Worm (Caenorhabditis elegans) whole organism, L2 larva: ENCODE results near the gene cyp-13A1.

Source experiments
- F13H6.1 ChIP-seq: sonication (generic microtip); optimal IDR thresholded peaks from 2 replicates; lab custom pipeline; 2016; ENCODE audit warnings: missing genetic modification characterization, missing compliant biosample characterization
- R02D3.7 ChIP-seq: fragments of 150-350 bp; optimal IDR thresholded peaks from 2 replicates; lab custom pipeline; 2014; ENCODE audit warnings: missing biosample characterization, missing genetic modification characterization
- ZK546.5 ChIP-seq: sonication (generic microtip); optimal IDR thresholded peaks from 2 replicates; lab custom pipeline; 2017; ENCODE audit warnings: missing biosample characterization, missing genetic modification characterization
- ama-1 ChIP-seq: fragments of 150-350 bp; optimal IDR thresholded peaks from 2 replicates; lab custom pipeline; 2018; ENCODE audit warnings: inconsistent platforms
- ceh-16 ChIP-seq: fragments of 150-350 bp; optimal IDR thresholded peaks from 2 replicates; lab custom pipeline; 2014; ENCODE audit warnings: missing biosample characterization, missing genetic modification characterization
- ceh-82 ChIP-seq: fragments of 150-350 bp; optimal IDR thresholded peaks from 2 replicates; lab custom pipeline; 2014; ENCODE audit warnings: missing biosample characterization, missing genetic modification characterization
- crh-2 ChIP-seq: sonication (generic microtip); optimal IDR thresholded peaks from 2 replicates; lab custom pipeline; 2017; ENCODE audit warnings: missing biosample characterization, missing genetic modification characterization
- dmd-4 ChIP-seq: sonication (generic microtip); optimal IDR thresholded peaks from 2 replicates; lab custom pipeline; 2017; ENCODE audit warnings: missing biosample characterization, missing genetic modification characterization
- elt-1 ChIP-seq: fragments of 150-350 bp; optimal IDR thresholded peaks from 2 replicates; lab custom pipeline; 2014; ENCODE audit warnings: missing biosample characterization, missing genetic modification characterization
- elt-3 ChIP-seq: sonication (generic microtip); optimal IDR thresholded peaks from 2 replicates; lab custom pipeline; 2017; ENCODE audit warnings: missing biosample characterization, missing genetic modification characterization
- fos-1 ChIP-seq: fragments of 150-350 bp; optimal IDR thresholded peaks from 2 replicates; lab custom pipeline; 2014; ENCODE audit warnings: missing biosample characterization, missing genetic modification characterization
- gmeb-1 ChIP-seq: fragments of 150-350 bp; optimal IDR thresholded peaks from 2 replicates; lab custom pipeline; 2014; ENCODE audit warnings: missing biosample characterization, missing genetic modification characterization
- lin-11 ChIP-seq: fragments of 150-350 bp; sonication (generic microtip); optimal IDR thresholded peaks from 2 replicates; lab custom pipeline; 2014; ENCODE audit warnings: missing biosample characterization, missing genetic modification characterization, inconsistent platforms, mixed read lengths
- lin-13 ChIP-seq: fragments of 150-350 bp; optimal IDR thresholded peaks from 2 replicates; lab custom pipeline; 2014; ENCODE audit warnings: missing biosample characterization, missing genetic modification reagents, missing genetic modification characterization
- lsy-2 ChIP-seq, 2 experiments: fragments of 150-350 bp in 1 of 2; sonication (generic microtip) in 1 of 2; optimal IDR thresholded peaks; 2 replicates each; lab custom pipeline; 2014 to 2017; ENCODE audit warnings: missing biosample characterization in 2 of 2, missing genetic modification characterization in 2 of 2
- mbf-1 ChIP-seq: sonication (generic microtip); optimal IDR thresholded peaks from 2 replicates; lab custom pipeline; 2017; ENCODE audit warnings: missing biosample characterization, missing genetic modification characterization
- nhr-10 ChIP-seq: sonication (generic microtip); optimal IDR thresholded peaks from 2 replicates; lab custom pipeline; 2017; ENCODE audit warnings: missing biosample characterization, missing genetic modification characterization
- nhr-12 ChIP-seq: fragments of 150-350 bp; optimal IDR thresholded peaks from 2 replicates; lab custom pipeline; 2014; ENCODE audit warnings: missing biosample characterization, missing genetic modification characterization
- nhr-129 ChIP-seq: fragments of 150-350 bp; optimal IDR thresholded peaks from 2 replicates; lab custom pipeline; 2014; ENCODE audit warnings: missing biosample characterization, missing genetic modification characterization
- nhr-21 ChIP-seq: fragments of 150-350 bp; optimal IDR thresholded peaks from 2 replicates; lab custom pipeline; 2014; ENCODE audit warnings: missing biosample characterization, missing genetic modification characterization
- nhr-25 ChIP-seq: fragments of 150-350 bp; sonication (generic microtip); optimal IDR thresholded peaks from 3 replicates; lab custom pipeline; 2014; ENCODE audit warnings: missing biosample characterization, missing genetic modification characterization
- nhr-77 ChIP-seq: fragments of 150-350 bp; optimal IDR thresholded peaks from 2 replicates; lab custom pipeline; 2014; ENCODE audit warnings: missing biosample characterization, missing genetic modification characterization
- peb-1 ChIP-seq: fragments of 150-350 bp; optimal IDR thresholded peaks from 2 replicates; lab custom pipeline; 2014; ENCODE audit warnings: missing biosample characterization, missing genetic modification characterization
- sem-4 ChIP-seq: fragments of 150-350 bp; optimal IDR thresholded peaks from 2 replicates; lab custom pipeline; 2014; ENCODE audit warnings: missing biosample characterization, missing genetic modification reagents, missing genetic modification characterization
- skn-1 ChIP-seq: sonication (generic microtip); optimal IDR thresholded peaks from 2 replicates; lab custom pipeline; 2017; ENCODE audit warnings: missing biosample characterization, missing genetic modification characterization
- sma-3 ChIP-seq: sonication (generic microtip); optimal IDR thresholded peaks from 2 replicates; lab custom pipeline; 2016; ENCODE audit warnings: missing genetic modification reagents, missing genetic modification characterization, missing compliant biosample characterization
- sma-9 ChIP-seq, 2 experiments: fragments of 150-350 bp in 1 of 2; sonication (generic microtip) in 1 of 2; optimal IDR thresholded peaks; 2 replicates each; lab custom pipeline; 2014 to 2016; ENCODE audit warnings: missing genetic modification characterization in 2 of 2, mild to moderate bottlenecking in 1 of 2, missing biosample characterization in 1 of 2, missing compliant biosample characterization in 1 of 2, missing genetic modification reagents in 1 of 2, moderate library complexity in 1 of 2
- snpc-4 ChIP-seq: fragments of 150-350 bp; optimal IDR thresholded peaks from 2 replicates; lab custom pipeline; 2014; ENCODE audit warnings: missing biosample characterization, missing genetic modification characterization
- unc-39 ChIP-seq: fragments of 150-350 bp; optimal IDR thresholded peaks from 2 replicates; lab custom pipeline; 2014; ENCODE audit warnings: missing biosample characterization, missing genetic modification characterization
- unc-55 ChIP-seq: fragments of 150-350 bp; sonication (generic microtip); optimal IDR thresholded peaks from 3 replicates; lab custom pipeline; 2014; ENCODE audit warnings: missing biosample characterization, missing genetic modification reagents, missing genetic modification characterization
- zag-1 ChIP-seq: fragments of 150-350 bp; optimal IDR thresholded peaks from 2 replicates; lab custom pipeline; 2014; ENCODE audit warnings: missing biosample characterization, missing genetic modification characterization
- ztf-1 ChIP-seq: fragments of 200-800 bp; sonication (Bioruptor generic); conservative IDR thresholded peaks from 2 replicates; pipeline ENCODE4 v1.3.6; 2022; ENCODE audit warnings: missing genetic modification characterization, missing compliant biosample characterization
- ztf-11 ChIP-seq: sonication (generic microtip); optimal IDR thresholded peaks from 2 replicates; lab custom pipeline; 2017; ENCODE audit warnings: missing biosample characterization, missing genetic modification characterization

cyp-13A1 gene

DNA sequence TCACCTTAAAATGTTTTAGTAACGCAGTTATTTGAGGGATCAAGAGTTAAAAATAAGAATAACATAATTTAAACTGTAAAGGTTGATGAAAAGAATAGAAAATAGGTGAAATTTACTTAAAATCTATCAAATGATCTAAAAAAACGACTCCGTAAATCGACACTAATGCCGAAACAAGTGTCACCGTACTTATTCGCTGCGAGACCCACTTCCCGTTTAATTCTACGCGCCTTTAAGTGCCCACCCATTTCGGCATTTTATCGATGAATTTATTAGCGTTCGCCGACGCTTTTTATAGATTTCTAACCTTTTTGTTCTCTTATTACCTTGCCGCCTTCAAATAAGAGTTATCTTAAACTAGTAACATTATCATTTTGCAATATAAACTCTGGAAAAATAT is 35.7 kb downstream of the cyp-13A1 start, which contains the start of the genes Y53C12B.1 and nos-3 (continued):
- TF ChIP-seq nhr-12 (no peak), nhr-77 (tag; lab: Kevin White, UChicago) (no peak), sma-3 (GFP tag; lab: Kevin White, UChicago) (peak; percentile 77), R02D3.7 (tag; lab: Kevin White, UChicago) (peak; percentile 83)

DNA sequence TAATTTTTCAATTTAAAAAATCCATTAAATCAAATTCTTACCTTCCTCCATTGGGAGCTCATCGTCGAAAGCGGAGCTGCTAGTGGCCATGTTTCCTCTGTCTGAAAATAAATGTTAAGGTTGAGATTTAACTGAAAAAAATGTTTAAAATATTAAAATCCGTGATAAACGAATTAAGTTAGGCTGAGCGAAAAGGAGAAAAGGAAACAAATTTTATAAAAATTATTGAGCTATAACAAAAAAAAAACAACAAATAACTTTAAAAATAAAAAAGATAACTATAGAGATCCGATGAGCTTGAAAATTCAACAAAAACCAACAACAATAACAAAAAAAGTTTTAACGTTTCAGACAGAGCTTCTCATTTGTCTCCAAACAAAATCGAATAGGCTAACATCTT is 39.0 kb downstream of the cyp-13A1 start, which contains the start of gene pno-1:
TSS of gene pno-1 (minus strand) at position 101 of the 400 bp plus-strand sequence.
- no peak for TF ChIP-seq gmeb-1 (tag; lab: Kevin White, UChicago)
- TF ChIP-seq, all 48 proteins: peak for 0

DNA sequence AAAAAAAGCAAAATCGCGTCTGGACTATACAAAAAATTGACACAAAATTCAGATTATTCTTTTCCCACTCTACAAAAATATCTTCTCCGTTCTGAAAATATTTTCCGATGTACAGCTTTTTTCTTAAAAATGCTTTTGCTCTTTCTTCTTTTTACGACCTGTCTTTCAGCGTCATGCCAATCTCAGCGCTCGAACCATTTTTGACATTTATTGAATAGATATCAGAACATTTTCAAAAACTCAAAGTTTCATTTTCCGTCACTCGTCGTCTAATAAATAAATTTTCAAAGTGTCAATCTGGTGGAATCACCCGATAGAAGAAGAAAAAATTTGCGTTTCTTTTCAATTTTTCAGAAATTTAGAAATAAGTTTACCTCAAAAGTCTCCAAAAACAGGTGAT is 40.4 kb downstream of the cyp-13A1 start:
- TF ChIP-seq ceh-82 (tag; lab: Kevin White, UChicago) (no peak), gmeb-1 (tag; lab: Kevin White, UChicago) (no peak), sem-4 (tag; lab: Kevin White, UChicago) (no peak), ztf-11 (no peak), nhr-25 (tag; lab: Kevin White, UChicago) (no peak), dmd-4 (tag; lab: Kevin White, UChicago) (no peak), nhr-10 (tag; lab: Kevin White, UChicago) (no peak), nhr-129 (tag; lab: Kevin White, UChicago) (no peak), unc-39 (no peak), elt-1 (tag; lab: Kevin White, UChicago) (no peak), skn-1 (tag; lab: Kevin White, UChicago) (no peak)

DNA sequence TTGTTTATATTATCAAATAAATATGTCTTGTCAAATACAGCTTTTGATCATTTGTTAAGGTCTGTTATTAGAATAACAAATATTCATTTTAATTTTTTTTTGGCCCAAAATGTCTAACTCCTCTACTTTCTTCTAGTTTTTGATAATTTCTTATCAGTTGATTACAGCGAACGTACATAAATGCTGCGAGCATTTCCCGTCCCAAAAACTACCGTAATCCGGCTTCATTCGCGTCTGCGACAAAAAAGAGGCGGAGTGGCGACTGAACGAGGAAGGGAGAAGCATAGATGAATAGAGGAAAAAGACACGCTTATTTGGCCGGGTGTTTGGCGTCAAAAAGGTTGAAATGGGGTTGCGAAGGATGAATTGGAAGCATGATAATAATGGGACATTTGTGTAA is 41.2 kb downstream of the cyp-13A1 start:
- TF ChIP-seq ceh-16 (tag; lab: Kevin White, UChicago) (no peak), ceh-82 (tag; lab: Kevin White, UChicago) (no peak), nhr-25 (tag; lab: Kevin White, UChicago) (no peak), ZK546.5 (tag; lab: Kevin White, UChicago) (no peak), nhr-77 (tag; lab: Kevin White, UChicago) (no peak), lin-11 (tag; lab: Kevin White, UChicago) (no peak), sma-9 (GFP tag; optimal IDR thresholded peaks at IDR 0.05; lab: Kevin White, UChicago) (peak; percentile 10), sma-9 (tag; optimal IDR thresholded peaks at IDR 0.05; lab: Kevin White, UChicago) (no peak), lin-13 (GFP tag; lab: Kevin White, UChicago) (no peak), elt-1 (tag; lab: Kevin White, UChicago) (no peak), crh-2 (tag; lab: Kevin White, UChicago) (peak; percentile 42), elt-3 (tag; lab: Kevin White, UChicago) (no peak), lsy-2 (tag; optimal IDR thresholded peaks at IDR 0.05; lab: Kevin White, UChicago) (peak in 1 of 2 experiments; percentile 53), snpc-4 (tag; lab: Kevin White, UChicago) (no peak), nhr-12 (no peak), fos-1 (tag; lab: Kevin White, UChicago) (peak; percentile 39), gmeb-1 (tag; lab: Kevin White, UChicago) (no peak)

DNA sequence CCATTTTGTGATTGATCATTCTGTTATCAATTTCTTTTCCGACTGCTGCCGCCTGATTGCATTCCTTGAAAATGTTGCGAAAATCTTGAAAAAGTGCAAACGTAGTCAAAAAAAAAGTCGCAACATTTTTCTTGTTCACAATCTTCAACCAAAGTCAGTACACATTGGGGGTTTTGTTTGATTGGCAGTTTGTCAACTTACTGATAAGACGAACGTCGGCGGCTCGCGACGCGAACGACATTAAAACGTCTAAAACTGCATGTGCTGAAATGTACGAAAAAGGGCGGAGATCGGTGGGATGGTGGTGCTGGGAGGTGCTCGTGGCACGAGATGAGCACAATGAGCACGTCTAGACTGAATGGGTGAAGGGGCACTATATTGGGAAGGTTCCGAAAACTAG is 43.0 kb downstream of the cyp-13A1 start:
- no peak for TF ChIP-seq nhr-25 (tag; lab: Kevin White, UChicago)
- peak; percentile 36 for TF ChIP-seq crh-2 (tag; lab: Kevin White, UChicago)
- TF ChIP-seq ceh-16 (tag; lab: Kevin White, UChicago), result no peak
- TF ChIP-seq dmd-4 (tag; lab: Kevin White, UChicago), result no peak
- peak; percentile 37 for TF ChIP-seq F13H6.1 (tag; lab: Kevin White, UChicago)
- no peak for TF ChIP-seq elt-3 (tag; lab: Kevin White, UChicago)
- no peak for TF ChIP-seq lin-11 (tag; lab: Kevin White, UChicago)
- TF ChIP-seq ama-1, result no peak
- TF ChIP-seq ztf-1, result no peak
- peak; percentile 81 for TF ChIP-seq fos-1 (tag; lab: Kevin White, UChicago)

DNA sequence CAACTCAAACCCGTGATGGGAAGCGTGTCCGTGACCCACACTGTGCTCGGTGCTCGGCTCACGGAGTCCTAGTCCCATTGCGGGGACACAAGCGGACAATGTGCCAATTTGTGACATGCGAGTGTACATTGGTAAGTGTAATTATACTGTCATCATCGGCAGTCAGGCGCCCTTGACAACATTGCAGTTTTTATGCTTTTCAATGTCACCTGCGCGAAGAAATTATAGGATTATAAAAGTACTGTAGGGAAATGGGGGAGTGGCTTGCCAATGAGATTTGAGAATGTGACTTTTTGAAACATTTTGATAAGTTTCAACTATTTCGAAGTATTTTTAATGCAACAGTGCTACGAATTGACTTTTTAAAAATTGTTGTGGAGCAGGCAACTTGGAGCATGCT is 46.0 kb downstream of the cyp-13A1 start:
- TF ChIP-seq lin-11 (tag; lab: Kevin White, UChicago) (no peak), ztf-1 (no peak), unc-55 (GFP tag; lab: Kevin White, UChicago) (no peak), zag-1 (tag; lab: Kevin White, UChicago) (no peak), nhr-21 (tag; lab: Kevin White, UChicago) (no peak), mbf-1 (tag; lab: Kevin White, UChicago) (no peak), peb-1 (tag; lab: Kevin White, UChicago) (no peak), nhr-129 (tag; lab: Kevin White, UChicago) (no peak)
